Fruit fly (Drosophila melanogaster) whole organism: Measurements from ENCODE around the gene Mtch.

ENCODE experiments used
- CG8478 ChIP-seq: fragments of >200 bp; optimal IDR thresholded peaks from 2 replicates; lab custom pipeline; 2018; ENCODE audit warnings: inconsistent platforms
- Dll ChIP-seq: fragments of >200 bp; optimal IDR thresholded peaks from 2 replicates; lab custom pipeline; 2017
- EcR ChIP-seq, 2 experiments: fragments of >200 bp; optimal IDR thresholded peaks; 2 replicates each; lab custom pipeline; 2017; ENCODE audit warnings: missing biosample characterization in 2 of 2, missing genetic modification characterization in 2 of 2, missing genetic modification reagents in 2 of 2
- pan ChIP-seq: fragments of >200 bp; optimal IDR thresholded peaks from 2 replicates; lab custom pipeline; 2017
- psq ChIP-seq: fragments of >200 bp; optimal IDR thresholded peaks from 2 replicates; lab custom pipeline; 2017
- usp ChIP-seq: fragments of >200 bp; optimal IDR thresholded peaks from 2 replicates; lab custom pipeline; 2017; ENCODE audit warnings: missing biosample characterization, missing genetic modification characterization, mixed read lengths

Gene Mtch

DNA sequence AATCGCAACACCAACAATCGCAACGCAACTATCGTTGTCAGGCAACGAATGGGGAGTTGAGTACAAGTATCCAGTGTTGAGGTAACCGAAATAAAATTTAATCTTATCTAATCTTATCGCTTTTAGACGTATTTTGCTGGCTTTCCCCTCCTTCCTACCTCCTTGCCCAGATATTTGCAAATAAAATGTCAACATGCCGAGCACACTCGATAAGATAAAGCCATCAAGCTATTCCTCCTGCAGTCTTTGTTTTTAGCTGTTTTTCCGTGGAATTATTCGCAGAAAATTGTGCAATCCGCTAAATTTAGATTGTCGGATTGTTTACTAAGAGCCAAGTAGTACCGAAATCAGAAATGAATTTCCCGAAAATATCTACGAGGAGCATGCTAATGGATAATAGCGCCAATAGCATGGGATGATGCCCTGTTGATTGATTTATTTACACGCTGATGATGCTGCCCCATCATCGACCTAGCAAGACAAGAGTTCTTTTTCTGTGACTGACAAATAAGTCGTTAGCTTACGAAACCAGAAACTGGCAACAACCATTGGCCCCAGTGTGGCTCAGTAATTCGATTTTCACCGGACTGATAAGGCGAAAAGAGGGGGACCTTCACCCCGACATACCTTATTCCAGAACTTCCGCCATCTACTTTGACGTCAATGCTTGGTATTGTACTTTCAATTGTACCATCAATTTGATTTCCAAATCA is 27.7 kb upstream of the Mtch start:
- no peak for TF ChIP-seq psq (lab: Kevin White, UChicago)
- TF ChIP-seq usp (GFP tag; lab: Kevin White, UChicago): no peak
- no peak for TF ChIP-seq EcR (GFP tag; optimal IDR thresholded peaks at IDR 0.05; lab: Kevin White, UChicago)
- TF ChIP-seq CG8478 (lab: Kevin White, UChicago): no peak
- TF ChIP-seq pan: no peak
- no peak for TF ChIP-seq Dll (lab: Kevin White, UChicago)

DNA sequence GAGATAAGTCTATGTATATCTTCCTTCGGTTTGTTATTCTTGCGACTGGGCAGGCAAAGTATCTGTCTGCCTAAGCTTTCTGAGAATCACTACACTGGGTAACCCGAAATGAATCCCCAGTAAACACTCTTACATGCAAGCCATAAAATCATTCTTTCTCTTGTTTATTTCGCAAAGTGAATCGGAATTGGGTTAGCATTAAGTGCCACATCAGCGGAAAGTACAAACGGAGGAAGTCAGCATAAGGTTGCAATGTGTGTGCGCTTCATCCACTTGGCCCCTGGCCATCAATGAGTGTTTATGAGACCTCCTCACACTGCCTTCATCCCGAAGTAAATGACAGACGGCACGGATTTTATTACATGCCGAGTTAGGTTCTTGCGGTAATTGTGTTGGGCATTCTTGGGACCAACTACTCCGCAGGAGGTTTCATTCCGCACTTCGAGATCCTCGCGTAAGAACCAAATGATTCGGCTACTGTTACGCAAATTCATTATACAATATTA is 26.7 kb upstream of the Mtch start:
- no peak for TF ChIP-seq usp (GFP tag; lab: Kevin White, UChicago)
- no peak for TF ChIP-seq CG8478 (lab: Kevin White, UChicago)
- no peak for TF ChIP-seq psq (lab: Kevin White, UChicago)
- no peak for TF ChIP-seq pan
- no peak for TF ChIP-seq Dll (lab: Kevin White, UChicago)
- no peak for TF ChIP-seq EcR (GFP tag; optimal IDR thresholded peaks at IDR 0.05; lab: Kevin White, UChicago)

DNA sequence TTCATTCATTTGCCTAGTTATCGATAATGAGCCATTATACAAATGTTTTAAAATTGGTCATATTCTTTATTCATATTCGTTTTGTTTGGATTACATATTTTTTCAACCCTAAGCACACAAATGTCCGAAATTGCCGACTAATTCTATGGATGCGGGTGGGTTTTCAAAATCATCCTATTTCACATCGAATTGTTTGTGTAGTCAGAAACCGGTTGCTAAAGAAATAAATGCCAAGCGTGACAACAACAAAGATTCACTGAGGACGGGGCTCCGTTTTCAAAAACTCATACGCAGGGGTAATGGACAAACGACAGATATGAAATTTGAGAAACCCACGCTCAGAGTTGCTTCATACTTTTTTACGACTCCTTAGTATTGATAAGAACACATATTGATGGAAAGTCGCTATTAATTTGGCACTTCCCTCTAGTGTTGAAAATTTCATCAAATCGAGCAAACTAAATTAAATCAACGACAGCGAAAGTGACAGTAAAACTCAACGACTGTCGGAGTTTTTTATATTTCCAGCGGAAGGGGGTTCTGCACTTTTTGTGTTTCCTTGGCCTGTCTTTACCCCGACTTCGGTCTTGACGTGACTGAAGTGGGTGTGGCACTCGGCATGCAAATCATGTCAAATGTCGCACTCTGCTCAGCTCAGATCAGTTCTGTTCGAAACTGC is 24.9 kb upstream of the Mtch start:
- TF ChIP-seq psq (lab: Kevin White, UChicago): no peak
- TF ChIP-seq pan: no peak
- no peak for TF ChIP-seq EcR (GFP tag; optimal IDR thresholded peaks at IDR 0.05; lab: Kevin White, UChicago)
- no peak for TF ChIP-seq Dll (lab: Kevin White, UChicago)
- TF ChIP-seq usp (GFP tag; lab: Kevin White, UChicago): no peak
- no peak for TF ChIP-seq CG8478 (lab: Kevin White, UChicago)

DNA sequence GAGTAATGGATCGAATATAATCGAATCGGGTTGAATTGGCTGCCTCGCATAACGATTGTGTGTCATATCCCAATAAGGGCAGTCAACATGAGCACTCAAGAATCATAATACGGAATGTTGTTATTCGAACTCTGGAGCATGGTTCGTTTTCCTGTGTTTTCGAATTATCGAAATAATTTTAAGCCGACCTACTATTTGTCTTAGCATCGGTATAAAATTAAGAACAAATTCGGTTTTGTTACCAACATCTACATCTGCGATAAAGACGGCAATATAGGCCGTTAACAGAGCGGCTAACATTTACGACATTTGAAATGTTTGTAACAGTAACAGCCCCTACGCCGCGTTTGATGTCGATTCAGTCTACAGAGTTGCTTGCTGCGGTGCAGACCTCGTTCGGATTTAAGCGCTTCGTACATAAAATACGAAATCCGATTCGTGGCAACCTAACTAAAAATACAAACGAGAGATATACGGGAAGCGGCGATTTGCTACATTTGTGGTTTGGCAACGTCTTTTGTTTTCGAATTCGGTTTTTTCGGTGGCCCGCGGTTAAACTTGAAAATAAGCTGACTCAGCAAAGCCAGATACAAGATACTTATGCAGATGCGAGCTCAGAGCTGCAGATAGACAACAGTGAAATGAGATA is 23.9 kb upstream of the Mtch start:
- TF ChIP-seq CG8478 (lab: Kevin White, UChicago) (no peak), psq (lab: Kevin White, UChicago) (no peak), pan (no peak), EcR (GFP tag; optimal IDR thresholded peaks at IDR 0.05; lab: Kevin White, UChicago) (no peak), usp (GFP tag; lab: Kevin White, UChicago) (no peak), Dll (lab: Kevin White, UChicago) (no peak)

DNA sequence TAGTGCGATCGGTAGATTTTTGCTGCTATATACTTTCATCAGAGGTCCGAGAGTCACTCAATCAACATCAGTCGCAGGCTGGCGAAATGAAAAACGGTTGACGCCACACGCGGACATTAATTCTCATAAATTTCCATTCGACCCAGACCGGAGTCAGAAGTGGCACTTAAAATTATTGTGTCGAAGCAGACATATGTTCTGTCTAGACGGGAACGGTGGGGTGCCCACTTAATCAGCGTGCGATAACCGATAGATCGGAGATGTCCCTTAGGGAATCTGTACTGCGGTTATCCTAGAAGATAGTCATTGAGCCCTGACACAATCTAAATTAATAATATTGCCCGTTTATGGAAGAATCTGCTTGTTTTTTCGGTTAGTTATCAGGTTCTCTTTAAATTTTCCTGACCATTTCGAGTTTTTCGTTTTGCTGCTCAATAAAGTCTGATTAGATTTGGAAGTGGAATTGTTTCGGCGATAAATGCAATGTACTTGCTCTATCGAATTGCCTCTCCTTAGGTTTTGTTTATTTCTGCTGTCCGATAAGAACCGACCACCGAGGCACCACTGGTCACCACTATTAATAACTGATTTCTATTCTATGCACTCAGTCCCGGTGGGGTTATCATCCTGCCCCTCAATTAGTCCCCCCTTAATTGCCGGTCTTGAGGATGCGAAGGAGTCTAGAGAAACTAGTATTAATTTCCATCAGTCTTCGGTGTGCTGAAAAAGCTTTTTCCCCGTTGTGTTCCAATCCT is 22.4 kb upstream of the Mtch start:
- TF ChIP-seq usp (GFP tag; lab: Kevin White, UChicago) (no peak), pan (no peak), Dll (lab: Kevin White, UChicago) (no peak), EcR (GFP tag; optimal IDR thresholded peaks at IDR 0.05; lab: Kevin White, UChicago) (no peak), psq (lab: Kevin White, UChicago) (no peak)

DNA sequence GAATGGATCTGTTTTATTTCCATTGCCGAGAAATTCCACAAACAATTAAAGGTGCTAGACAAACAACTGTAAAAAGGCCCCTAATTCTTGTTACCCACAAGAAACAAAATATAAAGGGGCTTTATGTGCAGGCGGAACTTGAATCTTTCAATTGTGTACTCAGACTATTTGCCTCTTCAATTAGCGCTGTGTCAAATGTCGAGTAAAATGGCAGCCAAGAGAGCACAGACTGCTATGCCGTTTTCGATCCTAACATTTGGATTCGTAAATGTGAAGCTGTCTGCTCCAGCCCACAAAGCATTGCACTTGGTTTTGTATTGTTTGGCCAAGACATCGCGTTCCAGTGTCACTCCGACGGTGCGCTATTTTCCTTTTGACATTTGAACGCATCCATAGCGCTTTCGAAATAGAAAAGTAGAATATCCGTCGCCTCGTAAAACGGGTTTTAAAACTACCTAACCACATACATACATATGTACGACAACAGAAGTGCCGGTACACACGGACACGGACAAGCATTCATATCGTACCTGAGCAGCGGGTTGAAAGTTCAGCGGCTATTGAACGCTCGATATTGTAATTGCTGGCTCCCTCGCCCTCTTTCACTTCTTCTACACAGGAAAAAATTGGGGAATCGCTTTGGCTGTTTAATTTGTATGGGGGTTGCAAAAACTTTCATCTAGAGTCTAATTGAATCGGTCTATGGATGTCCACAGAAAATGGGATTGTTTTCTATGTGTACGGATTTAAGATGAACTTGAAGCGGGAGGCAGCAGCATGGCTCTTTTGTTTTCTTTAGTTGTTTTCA is 18.2 kb upstream of the Mtch start:
- TF ChIP-seq CG8478 (lab: Kevin White, UChicago) (no peak), pan (no peak), Dll (lab: Kevin White, UChicago) (no peak), psq (lab: Kevin White, UChicago) (no peak), usp (GFP tag; lab: Kevin White, UChicago) (no peak), EcR (GFP tag; optimal IDR thresholded peaks at IDR 0.05; lab: Kevin White, UChicago) (no peak)

DNA sequence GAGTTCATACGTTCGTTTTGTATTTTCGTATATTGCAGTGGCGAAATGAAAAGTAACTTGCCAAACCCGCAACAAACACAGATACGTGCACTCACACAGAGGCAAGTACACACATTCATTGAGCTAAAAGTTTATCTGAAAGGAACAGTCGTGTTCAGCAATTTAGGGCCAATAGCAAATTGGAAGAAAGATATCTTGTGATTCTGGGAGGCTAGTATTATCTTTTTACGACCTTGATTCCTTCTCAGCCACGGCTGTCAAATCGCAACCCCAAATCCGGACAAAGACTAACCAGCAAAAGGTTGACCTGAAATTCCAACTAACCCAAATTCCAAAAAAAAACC is 17.7 kb upstream of the Mtch start:
- TF ChIP-seq EcR (GFP tag; optimal IDR thresholded peaks at IDR 0.05; lab: Kevin White, UChicago) (no peak), usp (GFP tag; lab: Kevin White, UChicago) (no peak), pan (no peak), CG8478 (lab: Kevin White, UChicago) (no peak), Dll (lab: Kevin White, UChicago) (no peak), psq (lab: Kevin White, UChicago) (no peak)

DNA sequence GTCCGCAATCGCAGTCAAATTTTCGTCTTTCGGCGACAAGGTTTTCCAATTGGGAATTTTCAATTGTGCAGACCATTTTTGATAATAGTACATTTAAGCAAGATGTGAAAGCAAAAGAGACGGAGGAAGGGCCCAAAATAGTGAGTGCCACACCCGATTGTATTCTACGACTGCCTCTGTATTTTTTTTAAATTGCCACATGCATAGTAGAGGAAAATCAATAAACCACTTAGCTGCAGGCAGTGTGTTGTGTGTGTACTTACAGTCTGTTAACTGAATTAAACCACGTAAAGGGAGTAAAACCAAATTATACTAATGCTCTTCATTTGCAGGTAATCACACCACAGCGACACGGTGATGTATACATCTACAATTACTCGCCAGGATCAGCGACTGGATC is 12.7 kb upstream of the Mtch start:
- no peak for TF ChIP-seq psq (lab: Kevin White, UChicago)

DNA sequence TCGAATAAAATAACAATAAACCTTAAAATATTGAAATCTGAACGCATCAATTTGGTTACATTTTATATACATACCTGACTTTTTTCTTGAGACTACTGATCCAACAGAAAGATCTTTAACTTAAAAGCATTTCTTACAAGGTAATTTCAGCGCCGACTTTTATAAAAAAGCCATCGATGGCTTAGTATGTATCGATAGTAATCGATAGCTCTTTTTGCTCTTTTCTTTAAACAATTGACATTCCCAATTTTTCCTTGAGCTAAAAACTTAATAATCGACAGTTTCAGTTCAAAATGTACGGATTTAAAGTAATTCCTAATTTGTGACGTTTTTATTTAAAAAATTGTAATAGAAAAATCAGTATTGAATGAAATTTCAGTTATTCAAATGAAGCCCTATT is 9.9 kb upstream of the Mtch start:
- no peak for TF ChIP-seq usp (GFP tag; lab: Kevin White, UChicago)
- TF ChIP-seq Dll (lab: Kevin White, UChicago): no peak
- no peak for TF ChIP-seq pan
- TF ChIP-seq CG8478 (lab: Kevin White, UChicago): no peak
- TF ChIP-seq psq (lab: Kevin White, UChicago): no peak
- no peak for TF ChIP-seq EcR (GFP tag; optimal IDR thresholded peaks at IDR 0.05; lab: Kevin White, UChicago)

DNA sequence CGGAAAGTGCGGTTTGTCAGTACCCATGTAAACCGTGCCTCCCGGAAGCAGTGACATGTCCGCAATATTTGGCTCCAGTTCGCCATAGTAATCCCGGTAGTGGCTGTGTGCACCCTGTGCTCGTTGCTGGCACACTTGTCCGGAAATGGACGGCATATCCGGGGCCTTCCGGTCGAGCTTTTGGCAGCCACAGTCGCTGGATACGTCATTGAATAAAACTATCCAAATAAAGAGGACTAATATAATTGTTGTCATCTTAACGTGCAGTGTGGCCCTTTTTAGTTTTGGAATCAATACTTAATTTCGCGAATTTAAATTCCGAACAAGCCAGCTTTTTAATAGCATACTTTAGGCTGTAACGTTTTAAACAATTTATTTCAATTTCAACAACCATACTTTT is 8.5 kb upstream of the Mtch start, which contains the start of gene CG7049:
Gene CG7049, minus strand, starts transcription at position 280 of the 400 bp plus-strand sequence.
- no peak for TF ChIP-seq usp (GFP tag; lab: Kevin White, UChicago)
- TF ChIP-seq EcR (GFP tag; optimal IDR thresholded peaks at IDR 0.05; lab: Kevin White, UChicago): no peak
- TF ChIP-seq psq (lab: Kevin White, UChicago): no peak
- no peak for TF ChIP-seq pan
- no peak for TF ChIP-seq Dll (lab: Kevin White, UChicago)
- no peak for TF ChIP-seq CG8478 (lab: Kevin White, UChicago)
